Fruit fly (Drosophila melanogaster) whole organism, embryonic: Measurements from ENCODE around the gene Dh31.

Experiments
- Aef1 ChIP-seq: fragments of 200-800 bp; sonication (Bioruptor generic); IDR thresholded peaks from 3 replicates; pipeline ENCODE4 v1.3.6; 2022; ENCODE audit warnings: missing biosample characterization, missing genetic modification characterization
- CG11695 ChIP-seq: fragments of 200-800 bp; sonication (Bioruptor generic); IDR thresholded peaks from 3 replicates; pipeline ENCODE4 v1.3.6; 2022; ENCODE audit warnings: missing biosample characterization, missing genetic modification characterization
- CG13424 ChIP-seq: fragments of 200-800 bp; sonication (Bioruptor generic); optimal IDR thresholded peaks from 2 replicates; lab custom pipeline; 2019; ENCODE audit warnings: missing biosample characterization, mild to moderate bottlenecking, missing genetic modification characterization, moderate library complexity
- CG15601 ChIP-seq: fragments of 200-800 bp; sonication (Bioruptor generic); optimal IDR thresholded peaks from 3 replicates; lab custom pipeline; 2019; ENCODE audit warnings: missing biosample characterization, mild to moderate bottlenecking, missing genetic modification characterization, moderate library complexity
- CG1647 ChIP-seq: fragments of 200-800 bp; sonication (Bioruptor generic); optimal IDR thresholded peaks from 3 replicates; lab custom pipeline; 2016; ENCODE audit warnings: missing biosample characterization, missing genetic modification characterization
- CG16779 ChIP-seq: fragments of 200-800 bp; sonication (Bioruptor generic); IDR thresholded peaks from 2 replicates; pipeline ENCODE4 v1.3.6; 2022; ENCODE audit warnings: missing biosample characterization, missing genetic modification characterization
- CG16863 ChIP-seq: fragments of 200-800 bp; sonication (Bioruptor generic); optimal IDR thresholded peaks from 3 replicates; lab custom pipeline; 2016; ENCODE audit warnings: missing biosample characterization, missing genetic modification characterization
- CG1792 ChIP-seq: fragments of 200-800 bp; sonication (Bioruptor generic); optimal IDR thresholded peaks from 2 replicates; lab custom pipeline; 2016; ENCODE audit warnings: missing biosample characterization, missing genetic modification characterization
- CG18011 ChIP-seq: fragments of 200-800 bp; sonication (Bioruptor generic); optimal IDR thresholded peaks from 2 replicates; lab custom pipeline; 2017; ENCODE audit warnings: missing biosample characterization, missing genetic modification characterization, mild to moderate bottlenecking, moderate library complexity, missing genotype
- CG2129 ChIP-seq: fragments of 200-800 bp; sonication (Bioruptor generic); IDR thresholded peaks from 2 replicates; pipeline ENCODE4 v1.3.6; 2022; ENCODE audit warnings: missing biosample characterization, missing genetic modification characterization; ENCODE audit not compliant: partially characterized antibody
- CG2199 ChIP-seq: fragments of 200-800 bp; sonication (Bioruptor generic); IDR thresholded peaks from 3 replicates; pipeline ENCODE4 v1.3.6; 2022; ENCODE audit warnings: missing biosample characterization, missing genetic modification characterization
- CG3065 ChIP-seq: fragments of 200-800 bp; sonication (Bioruptor generic); optimal IDR thresholded peaks from 2 replicates; lab custom pipeline; 2016; ENCODE audit warnings: missing biosample characterization, missing genetic modification characterization
- CG33213 ChIP-seq: fragments of 200-800 bp; sonication (Bioruptor generic); optimal IDR thresholded peaks from 3 replicates; lab custom pipeline; 2016; ENCODE audit warnings: missing biosample characterization, missing genetic modification characterization
- CG6765 ChIP-seq: fragments of 200-800 bp; sonication (Bioruptor generic); optimal IDR thresholded peaks from 3 replicates; lab custom pipeline; 2017; ENCODE audit warnings: missing biosample characterization, mild to moderate bottlenecking, missing genetic modification characterization
- CG6854 ChIP-seq: fragments of 200-800 bp; sonication (Bioruptor generic); optimal IDR thresholded peaks from 3 replicates; lab custom pipeline; 2017; ENCODE audit warnings: missing biosample characterization, mild to moderate bottlenecking, missing genetic modification characterization
- CG7839 ChIP-seq: fragments of 200-800 bp; sonication (Bioruptor generic); optimal IDR thresholded peaks from 3 replicates; lab custom pipeline; 2018; ENCODE audit warnings: missing biosample characterization, mild to moderate bottlenecking, missing genetic modification characterization, moderate library complexity
- CG7987 ChIP-seq: fragments of 200-800 bp; sonication (Bioruptor generic); optimal IDR thresholded peaks from 2 replicates; lab custom pipeline; 2018; ENCODE audit warnings: missing biosample characterization, mild to moderate bottlenecking, missing genetic modification characterization, moderate library complexity
- Camta ChIP-seq: fragments of 200-800 bp; sonication (Bioruptor generic); optimal IDR thresholded peaks from 2 replicates; lab custom pipeline; 2016; ENCODE audit warnings: missing biosample characterization, missing genetic modification characterization
- CrebB ChIP-seq: fragments of 200-800 bp; sonication (Bioruptor generic); optimal IDR thresholded peaks from 3 replicates; lab custom pipeline; 2018; ENCODE audit warnings: missing biosample characterization, mild to moderate bottlenecking, missing genetic modification characterization
- Dll ChIP-seq: fragments of 200-800 bp; sonication (Bioruptor generic); IDR thresholded peaks from 4 replicates; pipeline ENCODE4 v1.3.6; 2022; ENCODE audit warnings: missing biosample characterization, missing genetic modification characterization; ENCODE audit not compliant: partially characterized antibody
- E2f2 ChIP-seq: fragments of 200-800 bp; sonication (Bioruptor generic); IDR thresholded peaks from 2 replicates; pipeline ENCODE4 v1.3.6; 2022; ENCODE audit warnings: missing biosample characterization, missing genetic modification characterization
- Eip74EF ChIP-seq, 2 experiments: fragments of 200-800 bp in 1 of 2; fragments of >200 bp in 1 of 2; sonication (Bioruptor generic) in 1 of 2; optimal IDR thresholded peaks; 2 replicates each; lab custom pipeline; 2017 to 2019; ENCODE audit warnings: missing biosample characterization in 2 of 2, missing genetic modification characterization in 2 of 2, mild to moderate bottlenecking in 1 of 2, moderate library complexity in 1 of 2
- Ets97D ChIP-seq: fragments of 200-800 bp; sonication (Bioruptor generic); optimal IDR thresholded peaks from 3 replicates; lab custom pipeline; 2016; ENCODE audit warnings: missing biosample characterization, missing genetic modification characterization
- Fer3 ChIP-seq: fragments of 200-800 bp; sonication (Bioruptor generic); optimal IDR thresholded peaks from 2 replicates; lab custom pipeline; 2018; ENCODE audit warnings: missing biosample characterization, mild to moderate bottlenecking, missing genetic modification characterization, moderate library complexity
- H15 ChIP-seq: fragments of 200-800 bp; sonication (Bioruptor generic); IDR thresholded peaks from 3 replicates; pipeline ENCODE4 v1.3.6; 2022; ENCODE audit warnings: missing biosample characterization, missing genetic modification characterization
- H2.0 ChIP-seq: fragments of 200-800 bp; sonication (Bioruptor generic); IDR thresholded peaks from 2 replicates; pipeline ENCODE4 v1.3.6; 2022; ENCODE audit warnings: missing biosample characterization, missing genetic modification characterization
- Med ChIP-seq: fragments of 200-800 bp; sonication (Bioruptor generic); peaks from one replicate; lab custom pipeline; 2016; ENCODE audit warnings: missing biosample characterization, missing genetic modification characterization, mild to moderate bottlenecking, inconsistent platforms, moderate library complexity
- Meics ChIP-seq: fragments of 200-800 bp; sonication (Bioruptor generic); optimal IDR thresholded peaks from 2 replicates; lab custom pipeline; 2017; ENCODE audit warnings: missing biosample characterization, mild to moderate bottlenecking, missing genetic modification characterization
- Mes4 ChIP-seq: fragments of 200-800 bp; sonication (Bioruptor generic); optimal IDR thresholded peaks from 2 replicates; lab custom pipeline; 2016; ENCODE audit warnings: missing biosample characterization, missing genetic modification characterization
- Oaz ChIP-seq: fragments of 200-800 bp; sonication (Bioruptor generic); IDR thresholded peaks from 2 replicates; pipeline ENCODE4 v1.3.6; 2022; ENCODE audit warnings: missing biosample characterization, missing genetic modification characterization
- Rx ChIP-seq: fragments of 200-800 bp; sonication (Bioruptor generic); IDR thresholded peaks from 2 replicates; pipeline ENCODE4 v1.3.6; 2022; ENCODE audit warnings: missing biosample characterization, missing genetic modification characterization
- Xrp1 ChIP-seq: fragments of 200-800 bp; sonication (Bioruptor generic); IDR thresholded peaks from 2 replicates; pipeline ENCODE4 v1.3.6; 2022; ENCODE audit warnings: missing biosample characterization, missing genetic modification characterization
- bcd ChIP-seq: fragments of 200-800 bp; sonication (Bioruptor generic); optimal IDR thresholded peaks from 2 replicates; lab custom pipeline; 2017; ENCODE audit warnings: missing biosample characterization, mild to moderate bottlenecking, missing genetic modification characterization
- br ChIP-seq: fragments of >200 bp; optimal IDR thresholded peaks from 2 replicates; lab custom pipeline; 2017
- btn ChIP-seq: fragments of 200-800 bp; sonication (Bioruptor generic); optimal IDR thresholded peaks from 2 replicates; lab custom pipeline; 2016; ENCODE audit warnings: missing biosample characterization, missing genetic modification characterization
- chn ChIP-seq: fragments of 200-800 bp; sonication (Bioruptor generic); optimal IDR thresholded peaks from 2 replicates; lab custom pipeline; 2016; ENCODE audit warnings: missing biosample characterization, missing genetic modification characterization
- cwo ChIP-seq: fragments of 200-800 bp; sonication (Bioruptor generic); optimal IDR thresholded peaks from 3 replicates; lab custom pipeline; 2017; ENCODE audit warnings: missing biosample characterization, missing genetic modification characterization, mild to moderate bottlenecking, moderate library complexity, missing genetic modification reagents
- fd102C ChIP-seq: fragments of 200-800 bp; sonication (Bioruptor generic); optimal IDR thresholded peaks from 2 replicates; lab custom pipeline; 2018; ENCODE audit warnings: missing biosample characterization, mild to moderate bottlenecking, missing genetic modification characterization, moderate library complexity
- gcm2 ChIP-seq: fragments of 200-800 bp; sonication (Bioruptor generic); optimal IDR thresholded peaks from 2 replicates; lab custom pipeline; 2016; ENCODE audit warnings: missing biosample characterization, missing genetic modification characterization
- gro ChIP-seq: fragments of 200-800 bp; sonication (Bioruptor generic); optimal IDR thresholded peaks from 2 replicates; lab custom pipeline; 2016; ENCODE audit warnings: missing biosample characterization, missing genetic modification characterization
- lilli ChIP-seq: fragments of 200-800 bp; sonication (Bioruptor generic); optimal IDR thresholded peaks from 3 replicates; lab custom pipeline; 2016; ENCODE audit warnings: missing biosample characterization, missing genetic modification characterization
- lov ChIP-seq, 2 experiments: fragments of 200-800 bp in 1 of 2; fragments of >200 bp in 1 of 2; sonication (Bioruptor generic) in 1 of 2; IDR thresholded peaks in 1 of 2; optimal IDR thresholded peaks in 1 of 2; 2 replicates in 1 of 2; 3 replicates in 1 of 2; pipeline versions ENCODE4 v1.3.6 to Lab custom; 2017 to 2022; ENCODE audit warnings: missing biosample characterization in 1 of 2, missing genetic modification characterization in 1 of 2
- mirr ChIP-seq: fragments of 200-800 bp; sonication (Bioruptor generic); optimal IDR thresholded peaks from 3 replicates; lab custom pipeline; 2018; ENCODE audit warnings: missing biosample characterization, mild to moderate bottlenecking, missing genetic modification characterization
- otp ChIP-seq: fragments of 200-800 bp; sonication (Bioruptor generic); IDR thresholded peaks from 3 replicates; pipeline ENCODE4, ENCODE4 v1.3.6; 2022; ENCODE audit warnings: missing biosample characterization, missing genetic modification characterization
- peb ChIP-seq: fragments of 200-800 bp; sonication (Bioruptor generic); IDR thresholded peaks from 2 replicates; pipeline ENCODE4 v1.3.6; 2022; ENCODE audit warnings: missing biosample characterization, missing genetic modification characterization
- pnt ChIP-seq: fragments of 200-800 bp; sonication (Bioruptor generic); optimal IDR thresholded peaks from 3 replicates; lab custom pipeline; 2016; ENCODE audit warnings: missing biosample characterization, missing genetic modification characterization
- sima ChIP-seq: fragments of 200-800 bp; sonication (Bioruptor generic); optimal IDR thresholded peaks from 2 replicates; lab custom pipeline; 2016; ENCODE audit warnings: missing biosample characterization, missing genetic modification characterization
- trem ChIP-seq: fragments of 200-800 bp; optimal IDR thresholded peaks from 3 replicates; lab custom pipeline; 2019; ENCODE audit warnings: missing biosample characterization, mild to moderate bottlenecking, missing genetic modification characterization, moderate library complexity
- vnd ChIP-seq: fragments of 200-800 bp; sonication (Bioruptor generic); IDR thresholded peaks from 3 replicates; pipeline ENCODE4 v1.3.6; 2022; ENCODE audit warnings: missing biosample characterization, missing genetic modification characterization; ENCODE audit not compliant: partially characterized antibody
- z ChIP-seq: fragments of 200-800 bp; sonication (Bioruptor generic); IDR thresholded peaks from 3 replicates; pipeline ENCODE4 v1.3.6; 2022; ENCODE audit warnings: missing biosample characterization, missing genetic modification characterization

Gene Dh31

DNA sequence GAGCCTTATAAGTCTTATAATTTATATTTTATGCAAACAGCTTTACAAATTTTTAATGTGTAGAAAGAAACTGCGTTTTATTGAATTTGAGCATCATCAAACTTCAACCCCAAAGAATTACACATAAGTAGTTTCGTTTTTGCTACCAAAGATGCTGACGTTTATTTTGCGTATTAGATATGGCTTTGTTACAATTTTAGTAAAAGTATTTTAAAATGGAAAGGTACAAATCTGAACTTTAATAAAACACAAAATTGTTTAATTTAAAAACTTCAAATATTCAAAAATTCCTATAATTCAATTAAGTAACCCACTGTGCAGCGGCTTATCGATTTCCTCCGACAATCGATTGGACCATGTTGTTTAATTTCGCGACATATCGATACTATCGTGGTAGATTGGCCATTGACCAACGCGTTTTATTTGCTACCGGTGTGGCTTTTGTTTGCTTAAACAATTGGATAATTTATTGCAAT, 42.5 kb downstream of the Dh31 start, which contains the start of gene prg (continued):
- TF ChIP-seq Eip74EF (GFP tag; optimal IDR thresholded peaks at IDR 0.05; lab: Kevin White, UChicago) (peak in 1 of 2 experiments; percentile 73), btn (no peak), pnt (GFP tag; lab: Kevin White, UChicago) (peak; percentile 13), CG3065 (GFP tag; lab: Kevin White, UChicago) (no peak), Dll (GFP tag; lab: Robert Waterston, UW) (peak; percentile 97), E2f2 (peak; percentile 61), gcm2 (peak; percentile 44), br (lab: Kevin White, UChicago) (no peak), CrebB (tag; lab: Kevin White, UChicago) (peak; percentile 43), chn (GFP tag; lab: Kevin White, UChicago) (peak; percentile 33), fd102C (GFP tag; lab: Kevin White, UChicago) (no peak), lilli (GFP tag; lab: Kevin White, UChicago) (peak; percentile 74), Fer3 (tag; lab: Kevin White, UChicago) (peak; percentile 66), lov (optimal IDR thresholded peaks at IDR 0.05; lab: Kevin White, UChicago) (no peak), lov (GFP tag; IDR thresholded peaks at IDR 0.05; lab: Robert Waterston, UW) (no peak), z (GFP tag; lab: Robert Waterston, UW) (no peak), H15 (GFP tag; lab: Robert Waterston, UW) (peak; percentile 49; the same call in 1 of the 3 replicates), CG18011 (GFP tag; lab: Kevin White, UChicago) (peak; percentile 38), CG16863 (GFP tag; lab: Kevin White, UChicago) (peak; percentile 67), otp (GFP tag; lab: Robert Waterston, UW) (peak; percentile 45; the same call in 1 of the 3 replicates), CG7987 (no peak), CG33213 (GFP tag; lab: Kevin White, UChicago) (peak; percentile 46), H2.0 (no peak), CG2199 (GFP tag; lab: Robert Waterston, UW) (no peak), CG7839 (tag; lab: Kevin White, UChicago) (peak; percentile 79), bcd (peak; percentile 47), Ets97D (GFP tag; lab: Kevin White, UChicago) (peak; percentile 44), sima (GFP tag; lab: Kevin White, UChicago) (no peak), CG15601 (peak; percentile 22), Mes4 (GFP tag; lab: Kevin White, UChicago) (peak; percentile 7), CG1647 (GFP tag; lab: Kevin White, UChicago) (peak; percentile 31), CG11695 (GFP tag; lab: Robert Waterston, UW) (peak; percentile 53; the same call in 2 of the 3 replicates), cwo (GFP tag; lab: Kevin White, UChicago) (peak; percentile 50), Meics (GFP tag; lab: Kevin White, UChicago) (peak; percentile 70), CG6765 (GFP tag; lab: Kevin White, UChicago) (peak; percentile 16), trem (tag; lab: Kevin White, UChicago) (peak; percentile 68), Aef1 (GFP tag; lab: Robert Waterston, UW) (peak; percentile 47; the same call in 2 of the 3 replicates), Xrp1 (GFP tag; lab: Robert Waterston, UW) (peak; percentile 74), CG1792 (GFP tag; lab: Kevin White, UChicago) (peak; percentile 50), CG13424 (tag; lab: Kevin White, UChicago) (peak; percentile 72), CG16779 (0 out of 2 replicates have a peak, but pooled peaks have one; percentile 58), mirr (GFP tag; lab: Kevin White, UChicago) (peak; percentile 3), gro (GFP tag; lab: Kevin White, UChicago) (peak; percentile 73), vnd (GFP tag; lab: Robert Waterston, UW) (peak; percentile 90), CG6854 (GFP tag; lab: Kevin White, UChicago) (peak; percentile 56), Med (GFP tag; lab: Kevin White, UChicago) (peak; percentile 94), Oaz (GFP tag; lab: Robert Waterston, UW) (peak; percentile 32; the same call in 1 of the 2 replicates), peb (GFP tag; lab: Robert Waterston, UW) (no peak), CG2129 (peak; percentile 88), Rx (GFP tag; lab: Robert Waterston, UW) (no peak), Camta (GFP tag; lab: Kevin White, UChicago) (peak; percentile 62)
